Worm (Caenorhabditis elegans): ENCODE data around the gene F44E7.3.

- no peak for TF ChIP-seq nhr-237 (tag; optimal IDR thresholded peaks at IDR 0.05)
- TF ChIP-seq sma-9 (GFP tag; optimal IDR thresholded peaks at IDR 0.05): no peak
- no peak for TF ChIP-seq sma-9 (tag; optimal IDR thresholded peaks at IDR 0.05)
- TF ChIP-seq aly-2 (tag; optimal IDR thresholded peaks at IDR 0.05): no peak
- no peak for TF ChIP-seq dmd-4 (tag; optimal IDR thresholded peaks at IDR 0.05)
- TF ChIP-seq elt-1 (tag; optimal IDR thresholded peaks at IDR 0.05): no peak
Measured at ce11 chrV:5760132-5760531, 11.6 kb upstream of the F44E7.3 start, which contains the start of gene C53A3.1.

Measured in whole organism, L2 larva.